Fruit fly (Drosophila melanogaster) whole organism, embryonic: ENCODE measurements around the gene CG12766.
A peak's percentile ranks its signal among the peaks of the same experiment; 100 is the strongest.

Source experiments
- Adf1 ChIP-seq: fragments of 200-800 bp; sonication (Bioruptor generic); IDR thresholded peaks from 2 replicates; pipeline ENCODE4 v1.3.6; 2022; ENCODE audit warnings: missing biosample characterization, missing genetic modification characterization
- Atf-2 ChIP-seq: fragments of 200-800 bp; sonication (Bioruptor generic); optimal IDR thresholded peaks from 2 replicates; lab custom pipeline; 2016; ENCODE audit warnings: missing biosample characterization, missing genetic modification characterization
- B-H1 ChIP-seq: fragments of 200-800 bp; sonication (Bioruptor generic); IDR thresholded peaks from 3 replicates; pipeline ENCODE4 v1.3.6; 2022; ENCODE audit warnings: missing biosample characterization, missing genetic modification characterization
- CG10209 ChIP-seq: fragments of 200-800 bp; sonication (Bioruptor generic); optimal IDR thresholded peaks from 3 replicates; lab custom pipeline; 2017; ENCODE audit warnings: missing biosample characterization, mild to moderate bottlenecking, missing genetic modification characterization, missing genetic modification reagents
- CG10321 ChIP-seq: fragments of 200-800 bp; sonication (Bioruptor generic); IDR thresholded peaks from 2 replicates; pipeline ENCODE4 v1.3.6; 2022; ENCODE audit warnings: missing biosample characterization, missing genetic modification characterization
- CG11093 ChIP-seq: fragments of 200-800 bp; sonication (Bioruptor generic); IDR thresholded peaks from 3 replicates; pipeline ENCODE4 v1.3.6; 2022; ENCODE audit warnings: missing biosample characterization, missing genetic modification characterization
- CG12155 ChIP-seq: fragments of 200-800 bp; sonication (Bioruptor generic); optimal IDR thresholded peaks from 3 replicates; lab custom pipeline; 2016; ENCODE audit warnings: missing biosample characterization, missing genetic modification characterization
- CG12299 ChIP-seq: fragments of 200-800 bp; sonication (Bioruptor generic); optimal IDR thresholded peaks from 2 replicates; lab custom pipeline; 2018; ENCODE audit warnings: missing biosample characterization, mild to moderate bottlenecking, missing genetic modification characterization
- CG12659 ChIP-seq: fragments of 200-800 bp; sonication (Bioruptor generic); optimal IDR thresholded peaks from 3 replicates; lab custom pipeline; 2017; ENCODE audit warnings: mild to moderate bottlenecking, missing biosample characterization, missing genetic modification reagents, missing genetic modification characterization
- CG12769 ChIP-seq: fragments of 200-800 bp; sonication (Bioruptor generic); optimal IDR thresholded peaks from 2 replicates; lab custom pipeline; 2019; ENCODE audit warnings: missing biosample characterization, mild to moderate bottlenecking, missing genetic modification characterization, moderate library complexity
- CG13123 ChIP-seq: fragments of 200-800 bp; sonication (Bioruptor generic); optimal IDR thresholded peaks from 2 replicates; lab custom pipeline; 2016; ENCODE audit warnings: missing biosample characterization, missing genetic modification characterization
- CG14441 ChIP-seq: fragments of 200-800 bp; sonication (Bioruptor generic); IDR thresholded peaks from 2 replicates; pipeline ENCODE4 v1.3.6; 2022; ENCODE audit warnings: missing biosample characterization, missing genetic modification characterization
- CG15696 ChIP-seq: fragments of 200-800 bp; sonication (Bioruptor generic); optimal IDR thresholded peaks from 2 replicates; lab custom pipeline; 2019; ENCODE audit warnings: missing biosample characterization, mild to moderate bottlenecking, missing genetic modification characterization, moderate library complexity
- CG16863 ChIP-seq: fragments of 200-800 bp; sonication (Bioruptor generic); optimal IDR thresholded peaks from 3 replicates; lab custom pipeline; 2016; ENCODE audit warnings: missing biosample characterization, missing genetic modification characterization
- CG17361 ChIP-seq: fragments of 200-800 bp; sonication (Bioruptor generic); IDR thresholded peaks from 3 replicates; pipeline ENCODE4 v1.3.6; 2022; ENCODE audit warnings: missing biosample characterization, missing genetic modification characterization
- CG17612 ChIP-seq: fragments of 200-800 bp; sonication (Bioruptor generic); IDR thresholded peaks from 2 replicates; pipeline ENCODE4 v1.3.6; 2022; ENCODE audit warnings: missing biosample characterization, missing genetic modification characterization
- CG1792 ChIP-seq: fragments of 200-800 bp; sonication (Bioruptor generic); optimal IDR thresholded peaks from 2 replicates; lab custom pipeline; 2016; ENCODE audit warnings: missing biosample characterization, missing genetic modification characterization
- CG18764 ChIP-seq: fragments of 200-800 bp; sonication (Bioruptor generic); optimal IDR thresholded peaks from 3 replicates; lab custom pipeline; 2016; ENCODE audit warnings: missing biosample characterization, missing genetic modification characterization
- CG2678 ChIP-seq: fragments of 200-800 bp; sonication (Bioruptor generic); optimal IDR thresholded peaks from 3 replicates; lab custom pipeline; 2019; ENCODE audit warnings: missing biosample characterization, mild to moderate bottlenecking, missing genetic modification characterization, moderate library complexity
- CG4282 ChIP-seq: fragments of 200-800 bp; sonication (Bioruptor generic); optimal IDR thresholded peaks from 2 replicates; lab custom pipeline; 2016; ENCODE audit warnings: missing biosample characterization, missing genetic modification characterization
- CG4328 ChIP-seq: fragments of 200-800 bp; sonication (Bioruptor generic); optimal IDR thresholded peaks from 3 replicates; lab custom pipeline; 2017; ENCODE audit warnings: missing biosample characterization, missing genetic modification reagents, missing genetic modification characterization
- CG6683 ChIP-seq: fragments of 200-800 bp; sonication (Bioruptor generic); optimal IDR thresholded peaks from 2 replicates; lab custom pipeline; 2017; ENCODE audit warnings: missing biosample characterization, mild to moderate bottlenecking, missing genetic modification characterization, missing genetic modification reagents
- CG7745 ChIP-seq: fragments of 200-800 bp; sonication (Bioruptor generic); optimal IDR thresholded peaks from 2 replicates; lab custom pipeline; 2018; ENCODE audit warnings: missing biosample characterization, mild to moderate bottlenecking, missing genetic modification characterization, moderate library complexity
- Dfd ChIP-seq, 2 experiments: fragments of >200 bp; optimal IDR thresholded peaks; 2 replicates each; lab custom pipeline; 2017; ENCODE audit warnings: missing biosample characterization in 2 of 2, missing genetic modification characterization in 2 of 2
- Ets65A ChIP-seq: fragments of 200-800 bp; sonication (Bioruptor generic); peaks from one replicate; lab custom pipeline; 2016; ENCODE audit warnings: missing biosample characterization, missing genetic modification characterization
- Fer1 ChIP-seq: fragments of 200-800 bp; sonication (Bioruptor generic); optimal IDR thresholded peaks from 2 replicates; lab custom pipeline; 2017; ENCODE audit warnings: missing biosample characterization, mild to moderate bottlenecking, missing genetic modification characterization
- Hr3 ChIP-seq: fragments of 200-800 bp; sonication (Bioruptor generic); optimal IDR thresholded peaks from 3 replicates; lab custom pipeline; 2016; ENCODE audit warnings: missing biosample characterization, missing genetic modification characterization
- Hsf ChIP-seq: fragments of 200-800 bp; sonication (Bioruptor generic); optimal IDR thresholded peaks from 3 replicates; lab custom pipeline; 2016; ENCODE audit warnings: missing biosample characterization, missing genetic modification characterization
- NFAT ChIP-seq: fragments of 200-800 bp; sonication (Bioruptor generic); IDR thresholded peaks from 2 replicates; pipeline ENCODE4 v1.3.6; 2022; ENCODE audit warnings: missing biosample characterization, missing genetic modification characterization
- Usf ChIP-seq: fragments of 200-800 bp; sonication (Bioruptor generic); optimal IDR thresholded peaks from 2 replicates; lab custom pipeline; 2017; ENCODE audit warnings: missing genotype, missing biosample characterization, missing genetic modification characterization
- Xrp1 ChIP-seq: fragments of 200-800 bp; sonication (Bioruptor generic); IDR thresholded peaks from 2 replicates; pipeline ENCODE4 v1.3.6; 2022; ENCODE audit warnings: missing biosample characterization, missing genetic modification characterization
- abd-A ChIP-seq: fragments of 200-800 bp; sonication (Bioruptor generic); optimal IDR thresholded peaks from 3 replicates; lab custom pipeline; 2019; ENCODE audit warnings: missing biosample characterization, mild to moderate bottlenecking, missing genetic modification characterization, moderate library complexity
- ac ChIP-seq: fragments of 200-800 bp; sonication (Bioruptor generic); optimal IDR thresholded peaks from 3 replicates; lab custom pipeline; 2017; ENCODE audit warnings: missing biosample characterization, mild to moderate bottlenecking, missing genetic modification characterization
- bowl ChIP-seq: fragments of 200-800 bp; sonication (Bioruptor generic); IDR thresholded peaks from 2 replicates; pipeline ENCODE4 v1.3.6; 2022; ENCODE audit warnings: missing biosample characterization, missing genetic modification characterization
- croc ChIP-seq: fragments of 200-800 bp; sonication (Bioruptor generic); conservative IDR thresholded peaks from 3 replicates; pipeline ENCODE4 v1.3.6; 2022; ENCODE audit warnings: missing biosample characterization, missing genetic modification characterization
- dati ChIP-seq: fragments of 200-800 bp; sonication (Bioruptor generic); IDR thresholded peaks from 2 replicates; pipeline ENCODE4 v1.3.6; 2022; ENCODE audit warnings: missing biosample characterization, missing genetic modification characterization
- insv ChIP-seq, 2 experiments: fragments of 200-800 bp; sonication (Bioruptor generic); optimal IDR thresholded peaks; 3 replicates each; lab custom pipeline; 2016 to 2018; ENCODE audit warnings: missing biosample characterization in 2 of 2, missing genetic modification characterization in 2 of 2
- jing ChIP-seq: fragments of 200-800 bp; sonication (Bioruptor generic); optimal IDR thresholded peaks from 2 replicates; lab custom pipeline; 2018; ENCODE audit warnings: missing biosample characterization, mild to moderate bottlenecking, missing genetic modification characterization
- lola ChIP-seq, 3 experiments: fragments of >200 bp in 2 of 3; fragments of 200-800 bp in 1 of 3; sonication (Bioruptor generic) in 1 of 3; optimal IDR thresholded peaks; 2 replicates each; lab custom pipeline; 2017 to 2019; ENCODE audit warnings: missing biosample characterization in 3 of 3, missing genetic modification characterization in 3 of 3, mild to moderate bottlenecking in 1 of 3, moderate library complexity in 1 of 3
- peb ChIP-seq: fragments of 200-800 bp; sonication (Bioruptor generic); IDR thresholded peaks from 2 replicates; pipeline ENCODE4 v1.3.6; 2022; ENCODE audit warnings: missing biosample characterization, missing genetic modification characterization
- prd ChIP-seq, 3 experiments: fragments of >200 bp in 2 of 3; fragments of 200-800 bp in 1 of 3; sonication (Bioruptor generic) in 1 of 3; optimal IDR thresholded peaks in 2 of 3; IDR thresholded peaks in 1 of 3; 2 replicates in 2 of 3; 3 replicates in 1 of 3; pipeline versions ENCODE4 v1.3.6 to Lab custom; 2017 to 2022; ENCODE audit warnings: missing biosample characterization in 1 of 3, missing genetic modification characterization in 1 of 3
- psq ChIP-seq: fragments of 200-800 bp; sonication (Bioruptor generic); optimal IDR thresholded peaks from 2 replicates; lab custom pipeline; 2017; ENCODE audit warnings: missing biosample characterization, missing genetic modification characterization
- schlank ChIP-seq: fragments of 200-800 bp; sonication (Bioruptor generic); optimal IDR thresholded peaks from 2 replicates; lab custom pipeline; 2018; ENCODE audit warnings: missing biosample characterization, mild to moderate bottlenecking, missing genetic modification characterization
- sd ChIP-seq: fragments of 200-800 bp; sonication (Bioruptor generic); optimal IDR thresholded peaks from 3 replicates; lab custom pipeline; 2018; ENCODE audit warnings: missing biosample characterization, mild to moderate bottlenecking, missing genetic modification characterization, moderate library complexity
- sim ChIP-seq: fragments of 200-800 bp; sonication (Bioruptor generic); IDR thresholded peaks from 2 replicates; pipeline ENCODE4 v1.3.6; 2022; ENCODE audit warnings: missing biosample characterization, missing genetic modification characterization
- sima ChIP-seq: fragments of 200-800 bp; sonication (Bioruptor generic); optimal IDR thresholded peaks from 2 replicates; lab custom pipeline; 2016; ENCODE audit warnings: missing biosample characterization, missing genetic modification characterization
- tll ChIP-seq, 2 experiments: fragments of 200-800 bp in 1 of 2; fragments of >200 bp in 1 of 2; sonication (Bioruptor generic) in 1 of 2; optimal IDR thresholded peaks; 2 replicates each; lab custom pipeline; 2017 to 2019; ENCODE audit warnings: missing biosample characterization in 2 of 2, missing genetic modification characterization in 2 of 2, mild to moderate bottlenecking in 1 of 2, moderate library complexity in 1 of 2
- unc-4 ChIP-seq: fragments of 200-800 bp; sonication (Bioruptor generic); IDR thresholded peaks from 2 replicates; pipeline ENCODE4 v1.3.6; 2022; ENCODE audit warnings: missing biosample characterization, missing genetic modification characterization; ENCODE audit not compliant: partially characterized antibody
- unpg ChIP-seq: fragments of 200-800 bp; sonication (Bioruptor generic); optimal IDR thresholded peaks from 3 replicates; lab custom pipeline; 2018; ENCODE audit warnings: missing biosample characterization, mild to moderate bottlenecking, missing genetic modification characterization, moderate library complexity
- zfh2 ChIP-seq: fragments of 200-800 bp; sonication (Bioruptor generic); optimal IDR thresholded peaks from 2 replicates; lab custom pipeline; 2016; ENCODE audit warnings: missing biosample characterization, missing genetic modification characterization

CG12766 gene

DNA sequence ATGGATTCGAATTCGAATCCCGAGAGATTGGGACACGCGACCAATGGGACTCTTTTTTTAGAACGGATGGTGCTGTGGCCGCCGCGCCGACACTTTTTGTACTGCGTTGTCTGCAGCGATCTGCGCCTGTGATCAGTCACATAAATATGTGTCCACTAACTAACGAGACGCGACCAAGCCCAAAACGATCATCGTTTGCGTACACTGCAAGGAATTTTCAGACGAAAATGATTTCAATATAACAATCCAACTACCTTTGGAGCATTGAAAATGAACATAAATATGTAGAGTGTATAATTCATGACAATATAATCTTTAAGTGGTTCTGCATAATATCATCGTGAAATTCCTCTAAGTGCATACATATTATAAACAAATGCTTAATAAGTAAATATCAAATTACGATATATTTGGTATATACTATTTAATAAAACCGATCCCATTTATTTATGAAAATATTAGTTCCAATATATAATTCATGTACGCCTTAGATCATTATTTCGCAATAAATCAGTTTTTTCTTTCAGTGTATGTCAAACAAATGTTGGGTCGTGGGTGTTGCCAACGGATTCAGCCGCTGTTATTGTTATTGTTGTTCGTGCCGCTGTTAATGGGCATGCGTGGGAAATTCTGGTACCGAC lies 4.2 kb downstream of the CG12766 start, which contains the start of gene Eip63F-1 (continued):
- TF ChIP-seq CG12299 (tag; lab: Kevin White, UChicago), result peak; percentile 3
- TF ChIP-seq Ets65A (GFP tag; lab: Kevin White, UChicago), result peak; percentile 63
- TF ChIP-seq psq (GFP tag; lab: Kevin White, UChicago), result peak; percentile 13
- no peak for TF ChIP-seq insv (GFP tag; optimal IDR thresholded peaks at IDR 0.05; lab: Kevin White, UChicago)
- TF ChIP-seq peb (GFP tag; lab: Robert Waterston, UW), result no peak
- peak; percentile 22 for TF ChIP-seq CG16863 (GFP tag; lab: Kevin White, UChicago)
- peak; percentile 64 for TF ChIP-seq unpg (GFP tag; lab: Kevin White, UChicago)
- TF ChIP-seq CG4282, result no peak
- TF ChIP-seq CG17361 (GFP tag; lab: Robert Waterston, UW), result peak; percentile 82
- peak; percentile 45 for TF ChIP-seq Usf (GFP tag; lab: Kevin White, UChicago)
- TF ChIP-seq CG17612, result no peak
- peak; percentile 0 for TF ChIP-seq zfh2 (GFP tag; lab: Kevin White, UChicago)
- no peak for TF ChIP-seq dati (GFP tag; lab: Robert Waterston, UW)
- peak; percentile 67 for TF ChIP-seq CG12659 (GFP tag; lab: Kevin White, UChicago)
- TF ChIP-seq Hsf (GFP tag; lab: Kevin White, UChicago), result peak; percentile 38
- TF ChIP-seq CG14441 (GFP tag; lab: Robert Waterston, UW), result no peak
- peak; percentile 55 for TF ChIP-seq CG18764 (GFP tag; lab: Kevin White, UChicago)
- TF ChIP-seq sd (tag; lab: Kevin White, UChicago), result peak; percentile 36
- no peak for TF ChIP-seq CG6683
- TF ChIP-seq jing (GFP tag; lab: Kevin White, UChicago), result peak; percentile 28
- no peak for TF ChIP-seq tll (GFP tag; optimal IDR thresholded peaks at IDR 0.05; lab: Kevin White, UChicago)
- no peak for TF ChIP-seq Atf-2 (GFP tag; lab: Kevin White, UChicago)
- peak; percentile 2 for TF ChIP-seq CG1792 (GFP tag; lab: Kevin White, UChicago)
- TF ChIP-seq ac (GFP tag; lab: Kevin White, UChicago), result no peak
- no peak for TF ChIP-seq CG10321 (GFP tag; lab: Robert Waterston, UW)
- TF ChIP-seq CG12769, result peak; percentile 48
- peak; percentile 53 for TF ChIP-seq Hr3
- peak; percentile 68 for TF ChIP-seq Fer1 (GFP tag; lab: Kevin White, UChicago)
- no peak for TF ChIP-seq unc-4
- no peak for TF ChIP-seq NFAT (GFP tag; lab: Robert Waterston, UW)
- TF ChIP-seq CG4328 (GFP tag; lab: Kevin White, UChicago), result peak; percentile 15
- peak; percentile 86 for TF ChIP-seq CG2678
- TF ChIP-seq CG11093 (GFP tag; lab: Robert Waterston, UW), result no peak
- no peak for TF ChIP-seq CG7745 (tag; lab: Kevin White, UChicago)
- no peak for TF ChIP-seq CG15696 (tag; lab: Kevin White, UChicago)
- no peak; the same call in 2 of the 3 replicates for TF ChIP-seq croc (GFP tag; lab: Robert Waterston, UW)
- no peak for TF ChIP-seq abd-A (tag; lab: Kevin White, UChicago)
- no peak for TF ChIP-seq sima (GFP tag; lab: Kevin White, UChicago)
- TF ChIP-seq CG12155 (GFP tag; lab: Kevin White, UChicago), result peak; percentile 49
- TF ChIP-seq bowl (GFP tag; lab: Robert Waterston, UW), result no peak
- no peak for TF ChIP-seq prd (optimal IDR thresholded peaks at IDR 0.05; lab: Kevin White, UChicago)
- TF ChIP-seq prd (GFP tag; IDR thresholded peaks at IDR 0.05; lab: Robert Waterston, UW), result 0 out of 3 replicates have a peak, but pooled peaks have one; percentile 12
- no peak for TF ChIP-seq sim (GFP tag; lab: Robert Waterston, UW)
- TF ChIP-seq CG10209 (GFP tag; lab: Kevin White, UChicago), result peak; percentile 65
- no peak for TF ChIP-seq Adf1 (GFP tag; lab: Robert Waterston, UW)
- TF ChIP-seq Dfd (GFP tag; optimal IDR thresholded peaks at IDR 0.05; lab: Kevin White, UChicago), result no peak
- TF ChIP-seq schlank (tag; lab: Kevin White, UChicago), result no peak
- TF ChIP-seq B-H1 (GFP tag; lab: Robert Waterston, UW), result no peak
- no peak for TF ChIP-seq lola (GFP tag; optimal IDR thresholded peaks at IDR 0.05; lab: Kevin White, UChicago)
- TF ChIP-seq Xrp1, result peak; percentile 19; the same call in 1 of the 2 replicates
- TF ChIP-seq CG13123 (GFP tag; lab: Kevin White, UChicago), result peak; percentile 4
